Worm (Caenorhabditis elegans) whole organism, L4 larva: ENCODE data around the gene C14C11.2.
A peak's percentile ranks its signal among the peaks of the same experiment; 100 is the strongest.

Experiments
- ama-1 ChIP-seq: fragments of 150-350 bp; optimal IDR thresholded peaks from 2 replicates; lab custom pipeline; 2014; ENCODE audit warnings: inconsistent platforms, mixed read lengths
- duxl-1 ChIP-seq: sonication (generic microtip); optimal IDR thresholded peaks from 2 replicates; lab custom pipeline; 2016; ENCODE audit warnings: mild to moderate bottlenecking, missing genetic modification characterization, moderate library complexity, missing compliant biosample characterization; ENCODE audit not compliant: poor library complexity
- fkh-10 ChIP-seq: fragments of 150-350 bp; optimal IDR thresholded peaks from 2 replicates; lab custom pipeline; 2014; ENCODE audit warnings: missing biosample characterization, missing genetic modification reagents, missing genetic modification characterization
- lin-15B ChIP-seq: fragments of 150-350 bp; sonication (generic microtip); optimal IDR thresholded peaks from 3 replicates; lab custom pipeline; 2014; ENCODE audit warnings: missing biosample characterization, missing genetic modification characterization
- nhr-10 ChIP-seq: fragments of 150-350 bp; optimal IDR thresholded peaks from 2 replicates; lab custom pipeline; 2014; ENCODE audit warnings: missing biosample characterization, missing genetic modification characterization
- pqm-1 ChIP-seq: sonication (generic microtip); optimal IDR thresholded peaks from 2 replicates; lab custom pipeline; 2017; ENCODE audit warnings: missing biosample characterization, missing genetic modification characterization
- set-16 ChIP-seq: fragments of 200-800 bp; sonication (Bioruptor generic); IDR thresholded peaks from 2 replicates; pipeline ENCODE4 v1.3.6; 2022; ENCODE audit warnings: missing genetic modification reagents, missing genetic modification characterization, missing compliant biosample characterization
- snpc-4 ChIP-seq: fragments of 150-350 bp; optimal IDR thresholded peaks from 2 replicates; lab custom pipeline; 2014; ENCODE audit warnings: missing biosample characterization, missing genetic modification characterization
- unc-39 ChIP-seq: sonication (generic microtip); optimal IDR thresholded peaks from 2 replicates; lab custom pipeline; 2017; ENCODE audit warnings: missing biosample characterization, missing genetic modification characterization

DNA sequence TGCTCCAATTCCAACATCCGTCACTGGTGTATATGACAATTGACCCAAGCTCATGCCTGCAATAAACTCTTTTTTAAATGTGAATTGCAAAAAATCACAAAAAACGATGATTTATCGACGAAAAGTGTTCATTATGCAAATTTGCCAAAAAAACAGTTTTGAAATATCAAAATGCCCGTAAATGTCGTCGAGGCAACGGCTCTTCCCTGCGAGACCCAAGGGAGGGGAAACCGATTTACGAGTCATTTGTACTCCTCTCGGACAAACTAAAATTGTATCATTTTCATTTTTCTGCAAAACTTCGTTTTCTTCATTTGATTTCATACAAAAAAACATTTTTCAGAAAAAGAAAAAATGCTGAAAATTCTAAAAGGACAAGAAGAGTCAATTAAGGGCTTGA is 23.6 kb downstream of the C14C11.2 start, which contains the start of the genes hmgs-1 and F25B4.4:
- no peak for TF ChIP-seq unc-39 (tag; lab: Kevin White, UChicago)
- TF ChIP-seq pqm-1 (tag; lab: Kevin White, UChicago) = no peak
- peak; percentile 1 for TF ChIP-seq nhr-10 (tag; lab: Kevin White, UChicago)
- TF ChIP-seq ama-1 (lab: Kevin White, UChicago) = peak; percentile 62
- TF ChIP-seq set-16 (GFP tag; lab: Robert Waterston, UW) = no peak
- peak; percentile 52 for TF ChIP-seq duxl-1
- TF ChIP-seq lin-15B (tag; lab: Kevin White, UChicago) = peak; percentile 26
- no peak for TF ChIP-seq snpc-4 (tag; lab: Kevin White, UChicago)
- peak; percentile 93 for TF ChIP-seq fkh-10
